Worm (Caenorhabditis elegans): ENCODE data around the gene F09G2.1.

The F09G2.1 gene

DNA sequence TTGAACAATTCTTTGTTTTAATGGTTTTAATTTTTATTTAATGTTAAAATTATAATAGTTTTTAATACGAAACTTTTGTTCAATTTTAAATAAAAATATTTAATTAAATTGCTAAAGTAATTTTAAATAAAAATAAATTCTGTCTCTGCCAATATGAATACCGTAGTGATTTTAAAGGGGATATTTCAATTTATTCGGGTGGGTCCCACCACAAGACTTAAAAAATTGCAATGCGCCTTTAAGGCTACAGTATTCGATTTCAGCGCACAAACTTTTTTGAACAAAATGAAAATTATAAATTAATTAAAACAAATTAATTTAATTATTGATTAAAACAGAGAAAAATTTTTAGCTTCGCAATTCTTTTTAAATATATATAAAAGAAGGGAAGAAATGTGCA lies 955 bp upstream of the F09G2.1 start (continued):
- peak; percentile 90 for TF ChIP-seq madf-3 (GFP tag; IDR thresholded peaks at IDR 0.05)
- TF ChIP-seq lsy-27 (tag; optimal IDR thresholded peaks at IDR 0.05; ENCODE audit: borderline replicate concordance, insufficient read depth), result no peak
- TF ChIP-seq ztf-26 (tag; optimal IDR thresholded peaks at IDR 0.05), result no peak
- no peak for TF ChIP-seq lin-40 (tag; optimal IDR thresholded peaks at IDR 0.05)
- TF ChIP-seq mcd-1 (GFP tag; IDR thresholded peaks at IDR 0.05), result 0 out of 2 replicates have a peak, but pooled peaks have one; percentile 7
- no peak for TF ChIP-seq ccch-3 (GFP tag; optimal IDR thresholded peaks at IDR 0.05)
- TF ChIP-seq Y67H2A.10 (GFP tag; conservative IDR thresholded peaks at IDR 0.05), result no peak
- TF ChIP-seq nfyb-1 (GFP tag; IDR thresholded peaks at IDR 0.05), result no peak
- TF ChIP-seq hrde-1 (tag; optimal IDR thresholded peaks at IDR 0.05; ENCODE audit: borderline replicate concordance), result no peak
- TF ChIP-seq attf-6 (GFP tag; IDR thresholded peaks at IDR 0.05), result no peak
- TF ChIP-seq F52B5.7 (tag; optimal IDR thresholded peaks at IDR 0.05), result no peak
- peak; percentile 89 for TF ChIP-seq xnd-1 (tag; optimal IDR thresholded peaks at IDR 0.05)
- peak; percentile 31 for TF ChIP-seq tbp1 (GFP tag; optimal IDR thresholded peaks at IDR 0.05)
- peak; percentile 54 for TF ChIP-seq lin-54 (GFP tag; optimal IDR thresholded peaks at IDR 0.05)
- no peak for TF ChIP-seq attf-3 (GFP tag; conservative IDR thresholded peaks at IDR 0.05)
- no peak for TF ChIP-seq K12H6.12 (tag; optimal IDR thresholded peaks at IDR 0.05)
- no peak for TF ChIP-seq nfya-1 (tag; optimal IDR thresholded peaks at IDR 0.05; ENCODE audit: borderline replicate concordance, insufficient read depth)
- peak; percentile 75 for TF ChIP-seq madf-8 (GFP tag; conservative IDR thresholded peaks at IDR 0.05)
- no peak for TF ChIP-seq Y53G8AR.9 (GFP tag; conservative IDR thresholded peaks at IDR 0.05)
- no peak for TF ChIP-seq ztf-3 (GFP tag; optimal IDR thresholded peaks at IDR 0.05)
- TF ChIP-seq ceh-40 (GFP tag; IDR thresholded peaks at IDR 0.05), result no peak
- TF ChIP-seq lag-1 (GFP tag; IDR thresholded peaks at IDR 0.05), result no peak
- TF ChIP-seq let-526 (GFP tag; IDR thresholded peaks at IDR 0.05), result no peak
- TF ChIP-seq let-607 (tag; optimal IDR thresholded peaks at IDR 0.05), result no peak
- TF ChIP-seq atf-7 (tag; optimal IDR thresholded peaks at IDR 0.05), result no peak
- no peak for TF ChIP-seq unc-62 (GFP tag; optimal IDR thresholded peaks at IDR 0.05)
- TF ChIP-seq ztf-25 (GFP tag; IDR thresholded peaks at IDR 0.05), result no peak
- no peak for TF ChIP-seq sea-2 (GFP tag; IDR thresholded peaks at IDR 0.05)
- no peak for TF ChIP-seq hlh-26 (GFP tag; conservative IDR thresholded peaks at IDR 0.05)
- TF ChIP-seq ztf-28 (GFP tag; IDR thresholded peaks at IDR 0.05), result no peak
- TF ChIP-seq mes-4 (tag; optimal IDR thresholded peaks at IDR 0.05), result no peak
- TF ChIP-seq ceh-79 (tag; optimal IDR thresholded peaks at IDR 0.05), result no peak
- TF ChIP-seq hmg-1.2 (GFP tag; IDR thresholded peaks at IDR 0.05), result no peak
- no peak for TF ChIP-seq cebp-1 (GFP tag; IDR thresholded peaks at IDR 0.05)
- no peak for TF ChIP-seq cebp-1 (tag; optimal IDR thresholded peaks at IDR 0.05)
- TF ChIP-seq him-1 (tag; optimal IDR thresholded peaks at IDR 0.05), result no peak
- no peak for TF ChIP-seq egrh-3 (GFP tag; IDR thresholded peaks at IDR 0.05)
- TF ChIP-seq nhr-27 (tag; optimal IDR thresholded peaks at IDR 0.05), result no peak
- no peak for TF ChIP-seq mxl-1 (tag; optimal IDR thresholded peaks at IDR 0.05)
- TF ChIP-seq snpc-1.1 (tag; optimal IDR thresholded peaks at IDR 0.05; ENCODE audit: insufficient read depth), result peak; percentile 50
- TF ChIP-seq pbrm-1 (GFP tag; IDR thresholded peaks at IDR 0.05), result no peak
- TF ChIP-seq ZK185.1 (tag; optimal IDR thresholded peaks at IDR 0.05; ENCODE audit: poor library complexity, severe bottlenecking), result no peak
- no peak for TF ChIP-seq lir-1 (GFP tag; conservative IDR thresholded peaks at IDR 0.05)
- TF ChIP-seq K11D2.4 (GFP tag; IDR thresholded peaks at IDR 0.05), result no peak
- no peak for TF ChIP-seq ama-1 (optimal IDR thresholded peaks at IDR 0.05)
- TF ChIP-seq ama-1 (GFP tag; optimal IDR thresholded peaks at IDR 0.05), result no peak
- TF ChIP-seq tlf-1 (GFP tag; optimal IDR thresholded peaks at IDR 0.05), result no peak
- no peak for TF ChIP-seq ekl-4 (GFP tag; IDR thresholded peaks at IDR 0.05)
- TF ChIP-seq Y95B8A.8 (GFP tag; IDR thresholded peaks at IDR 0.05), result no peak
- no peak for TF ChIP-seq B0261.1 (tag; optimal IDR thresholded peaks at IDR 0.05)
